Worm (Caenorhabditis elegans): ENCODE data around the gene F48F7.5.

Gene F48F7.5

ce11 chrX:14015808-14016207 is 40.4 kb downstream of the F48F7.5 start:
- TF ChIP-seq ceh-88 (GFP tag; IDR thresholded peaks at IDR 0.05), result peak; percentile 48; the same call in 1 of the 2 replicates
- peak in 1 of 2 experiments; percentile 16 for TF ChIP-seq egl-27 (tag; optimal IDR thresholded peaks at IDR 0.05)
- TF ChIP-seq skn-1 (tag; optimal IDR thresholded peaks at IDR 0.05), result peak; percentile 66
- TF ChIP-seq zag-1 (tag; optimal IDR thresholded peaks at IDR 0.05), result peak; percentile 47
- no peak for TF ChIP-seq efl-3 (GFP tag; optimal IDR thresholded peaks at IDR 0.05)
- peak; percentile 78 for TF ChIP-seq fos-1 (tag; optimal IDR thresholded peaks at IDR 0.05)
- no peak for TF ChIP-seq alr-1 (tag; optimal IDR thresholded peaks at IDR 0.05; ENCODE audit: borderline replicate concordance)
- TF ChIP-seq lsy-2 (tag; optimal IDR thresholded peaks at IDR 0.05), result peak; percentile 60 to 75
- no peak for TF ChIP-seq hlh-4 (tag; optimal IDR thresholded peaks at IDR 0.05)
- no peak for TF ChIP-seq F16B12.6 (tag; optimal IDR thresholded peaks at IDR 0.05)
- TF ChIP-seq nhr-77 (tag; optimal IDR thresholded peaks at IDR 0.05), result peak; percentile 80
- TF ChIP-seq efl-1 (optimal IDR thresholded peaks at IDR 0.05), result peak; percentile 46 to 47
- TF ChIP-seq efl-1 (GFP tag; optimal IDR thresholded peaks at IDR 0.05 in 1 of 2), result peak; percentile 16 to 91
- TF ChIP-seq nhr-12 (tag; optimal IDR thresholded peaks at IDR 0.05), result no peak
- TF ChIP-seq fkh-8 (tag; optimal IDR thresholded peaks at IDR 0.05), result peak; percentile 78
- TF ChIP-seq tbx-2 (tag; optimal IDR thresholded peaks at IDR 0.05), result peak; percentile 80
- no peak for TF ChIP-seq unc-30 (tag; optimal IDR thresholded peaks at IDR 0.05)
- no peak for TF ChIP-seq mef-2 (tag; optimal IDR thresholded peaks at IDR 0.05)
- peak; percentile 1 for TF ChIP-seq zip-4 (GFP tag; optimal IDR thresholded peaks at IDR 0.05)
- TF ChIP-seq nhr-76 (tag; optimal IDR thresholded peaks at IDR 0.05), result peak; percentile 26
- TF ChIP-seq Y116A8C.19 (tag; optimal IDR thresholded peaks at IDR 0.05; ENCODE audit: borderline replicate concordance), result no peak
- no peak for TF ChIP-seq ama-1 (optimal IDR thresholded peaks at IDR 0.05)
- TF ChIP-seq isw-1 (GFP tag; IDR thresholded peaks at IDR 0.05), result peak; percentile 53
- TF ChIP-seq sup-37 (GFP tag; optimal IDR thresholded peaks at IDR 0.05), result peak; percentile 52
- peak; percentile 22 for TF ChIP-seq lin-13 (GFP tag; optimal IDR thresholded peaks at IDR 0.05)
- TF ChIP-seq pqm-1 (tag; optimal IDR thresholded peaks at IDR 0.05), result no peak
- peak in 1 of 2 experiments; percentile 79 for TF ChIP-seq mdl-1 (tag; optimal IDR thresholded peaks at IDR 0.05)
- TF ChIP-seq lir-3 (tag; optimal IDR thresholded peaks at IDR 0.05; ENCODE audit: poor library complexity), result peak; percentile 19
- TF ChIP-seq ztf-11 (tag; optimal IDR thresholded peaks at IDR 0.05), result peak in 1 of 2 experiments; percentile 68
- no peak for TF ChIP-seq nhr-28 (tag; optimal IDR thresholded peaks at IDR 0.05)
- TF ChIP-seq pax-3 (tag; optimal IDR thresholded peaks at IDR 0.05), result peak; percentile 58
- TF ChIP-seq C34B4.2 (tag; optimal IDR thresholded peaks at IDR 0.05), result no peak
- TF ChIP-seq mep-1 (tag; optimal IDR thresholded peaks at IDR 0.05), result peak; percentile 74
- TF ChIP-seq mab-9 (GFP tag; IDR thresholded peaks at IDR 0.05), result no peak
- TF ChIP-seq ceh-8 (GFP tag; optimal IDR thresholded peaks at IDR 0.05), result no peak
- peak; percentile 68 to 87 (median 69) for TF ChIP-seq ceh-82 (tag; optimal IDR thresholded peaks at IDR 0.05)
- TF ChIP-seq snu-23 (GFP tag; optimal IDR thresholded peaks at IDR 0.05), result peak; percentile 92
- no peak for TF ChIP-seq vab-15 (tag; optimal IDR thresholded peaks at IDR 0.05)
- no peak for TF ChIP-seq C04F5.9 (tag; optimal IDR thresholded peaks at IDR 0.05)
- peak; percentile 81 for TF ChIP-seq rnt-1 (tag; optimal IDR thresholded peaks at IDR 0.05)
- peak; percentile 61 for TF ChIP-seq ztf-4 (tag; optimal IDR thresholded peaks at IDR 0.05)
- peak; percentile 76 for TF ChIP-seq egl-13 (tag; optimal IDR thresholded peaks at IDR 0.05)
- peak; percentile 51 for TF ChIP-seq sox-4 (tag; optimal IDR thresholded peaks at IDR 0.05)
- TF ChIP-seq unc-62 (GFP tag; optimal IDR thresholded peaks at IDR 0.05), result no peak
- TF ChIP-seq nhr-90 (tag; optimal IDR thresholded peaks at IDR 0.05; ENCODE audit: poor library complexity), result peak; percentile 85
- TF ChIP-seq tlp-1 (tag; optimal IDR thresholded peaks at IDR 0.05), result no peak
- peak; percentile 60 for TF ChIP-seq nhr-237 (tag; optimal IDR thresholded peaks at IDR 0.05)
- TF ChIP-seq dsc-1 (tag; optimal IDR thresholded peaks at IDR 0.05), result peak; percentile 89
- TF ChIP-seq nhr-84 (tag; optimal IDR thresholded peaks at IDR 0.05), result no peak
- peak; percentile 91 for TF ChIP-seq unc-130 (tag; optimal IDR thresholded peaks at IDR 0.05)
- TF ChIP-seq nhr-11 (tag; optimal IDR thresholded peaks at IDR 0.05), result peak; percentile 1
- TF ChIP-seq unc-98 (GFP tag; IDR thresholded peaks at IDR 0.05), result peak; percentile 39; the same call in 1 of the 2 replicates
- peak; percentile 77 for TF ChIP-seq C16A3.4 (tag; optimal IDR thresholded peaks at IDR 0.05)
- TF ChIP-seq nhr-71 (tag; optimal IDR thresholded peaks at IDR 0.05), result peak; percentile 87

Data from whole organism, L1 larva.